Worm (Caenorhabditis elegans) whole organism, L2 larva: ENCODE results near the gene idpc-5.

ENCODE experiments used
- F13H6.1 ChIP-seq: sonication (generic microtip); optimal IDR thresholded peaks from 2 replicates; lab custom pipeline; 2016; ENCODE audit warnings: missing genetic modification characterization, missing compliant biosample characterization
- lin-13 ChIP-seq: fragments of 150-350 bp; optimal IDR thresholded peaks from 2 replicates; lab custom pipeline; 2014; ENCODE audit warnings: missing biosample characterization, missing genetic modification reagents, missing genetic modification characterization
- nhr-23 ChIP-seq: fragments of 150-350 bp; optimal IDR thresholded peaks from 2 replicates; lab custom pipeline; 2014; ENCODE audit warnings: missing biosample characterization, missing genetic modification reagents, missing genetic modification characterization

DNA sequence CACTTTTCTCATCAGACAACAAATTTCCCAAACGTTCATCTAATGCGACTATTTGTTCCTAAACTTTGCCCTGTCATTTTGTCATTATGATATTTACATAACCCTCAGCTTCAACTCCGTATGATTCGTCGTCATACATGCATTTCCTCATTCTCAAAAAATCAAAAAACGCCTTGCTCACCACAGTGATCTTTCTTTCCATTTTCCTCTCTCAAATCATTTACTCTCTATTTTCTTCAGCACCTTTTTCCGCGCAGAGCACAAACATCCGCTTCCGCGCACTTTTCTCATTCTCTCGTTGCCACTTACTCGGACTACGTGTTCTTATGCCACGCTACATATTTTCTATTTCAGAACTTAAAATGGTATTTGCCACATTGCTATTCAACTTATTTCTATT, 45.7 kb downstream of the idpc-5 start, which contains the start of gene F25B3.2:
- no peak for TF ChIP-seq F13H6.1 (tag; lab: Kevin White, UChicago)
- TF ChIP-seq lin-13 (GFP tag; lab: Kevin White, UChicago) = no peak
- TF ChIP-seq nhr-23 (tag; lab: Kevin White, UChicago) = no peak
